Worm (Caenorhabditis elegans): Measurements from ENCODE around the gene T28D6.4.

- TF ChIP-seq unc-62 (GFP tag; optimal IDR thresholded peaks at IDR 0.05) (no peak), elt-1 (tag; optimal IDR thresholded peaks at IDR 0.05; ENCODE audit: borderline replicate concordance, insufficient read depth) (no peak), mep-1 (tag; optimal IDR thresholded peaks at IDR 0.05) (no peak), ztf-11 (tag; optimal IDR thresholded peaks at IDR 0.05) (no peak)
Measured at ce11 chrIII:11344125-11344524, 16.1 kb upstream of the T28D6.4 start.
